Fruit fly (Drosophila melanogaster): ENCODE results near the gene CIA30.

DNA sequence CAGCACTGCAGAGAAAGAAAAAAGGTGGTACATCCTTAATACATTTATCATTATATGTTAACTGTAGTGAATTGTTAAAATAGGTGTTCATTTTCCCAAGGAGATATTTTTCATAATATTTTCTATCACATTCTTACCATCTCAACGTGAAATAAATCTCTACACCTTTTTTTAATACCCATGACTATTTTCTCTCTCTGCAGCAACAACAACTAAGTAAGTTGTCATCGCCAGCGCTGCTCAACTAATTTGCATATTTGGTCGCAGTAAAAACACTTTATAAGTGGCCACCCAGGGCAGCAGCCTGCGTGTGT, 46.3 kb upstream of the CIA30 start:
- TF ChIP-seq topi (GFP tag; optimal IDR thresholded peaks at IDR 0.05) (peak; percentile 44), CG16779 (tag; optimal IDR thresholded peaks at IDR 0.05) (no peak), fd59A (GFP tag; optimal IDR thresholded peaks at IDR 0.05) (peak; percentile 55), Smox (GFP tag; optimal IDR thresholded peaks at IDR 0.05) (peak; percentile 15), Eip78C (GFP tag) (peak; percentile 90), Blimp-1 (GFP tag; optimal IDR thresholded peaks at IDR 0.05) (no peak), vri (GFP tag; optimal IDR thresholded peaks at IDR 0.05) (no peak), Hr4 (GFP tag; optimal IDR thresholded peaks at IDR 0.05) (peak; percentile 58)

Measured in whole organism, prepupa.